Worm (Caenorhabditis elegans): ENCODE results near the gene unc-22.

Gene unc-22

ce11 chrIV:12051049-12051792, 40.4 kb upstream of the unc-22 start, which contains the start of the genes bre-5 and spt-5:
TSS of gene bre-5 (minus strand) at chrIV:12051215.
TSS of gene spt-5 (plus strand) at chrIV:12051491.
- TF ChIP-seq nhr-11 (tag; optimal IDR thresholded peaks at IDR 0.05) (no peak), mep-1 (tag; optimal IDR thresholded peaks at IDR 0.05) (no peak), dpl-1 (GFP tag; optimal IDR thresholded peaks at IDR 0.05) (peak; percentile 5 to 40 (median 35)), unc-86 (tag; optimal IDR thresholded peaks at IDR 0.05) (no peak), mdl-1 (tag; optimal IDR thresholded peaks at IDR 0.05) (no peak), vab-15 (tag; optimal IDR thresholded peaks at IDR 0.05) (no peak), aha-1 (tag; optimal IDR thresholded peaks at IDR 0.05) (no peak), lsy-2 (tag; optimal IDR thresholded peaks at IDR 0.05) (peak; percentile 49 to 62), unc-130 (tag; optimal IDR thresholded peaks at IDR 0.05) (peak; percentile 61), hlh-4 (tag; optimal IDR thresholded peaks at IDR 0.05) (no peak), efl-1 (optimal IDR thresholded peaks at IDR 0.05) (peak; percentile 24 to 47), efl-1 (GFP tag; optimal IDR thresholded peaks at IDR 0.05 in 1 of 2) (peak; percentile 50 to 72), sox-4 (tag; optimal IDR thresholded peaks at IDR 0.05) (no peak), nhr-47 (tag; optimal IDR thresholded peaks at IDR 0.05) (peak; percentile 52), ceh-82 (tag; optimal IDR thresholded peaks at IDR 0.05) (peak in 1 of 3 experiments; percentile 1), zag-1 (tag; optimal IDR thresholded peaks at IDR 0.05) (no peak), rnt-1 (tag; optimal IDR thresholded peaks at IDR 0.05) (peak; percentile 5), ceh-90 (tag; optimal IDR thresholded peaks at IDR 0.05) (no peak), nhr-85 (tag) (peak; percentile 45), swsn-7 (tag; optimal IDR thresholded peaks at IDR 0.05) (peak; percentile 25), alr-1 (tag; optimal IDR thresholded peaks at IDR 0.05; ENCODE audit: borderline replicate concordance) (no peak), nhr-20 (tag; optimal IDR thresholded peaks at IDR 0.05) (peak; percentile 34), nhr-71 (tag; optimal IDR thresholded peaks at IDR 0.05) (peak; percentile 48), egl-27 (tag; optimal IDR thresholded peaks at IDR 0.05) (no peak), elt-2 (tag; optimal IDR thresholded peaks at IDR 0.05) (no peak), snu-23 (GFP tag; optimal IDR thresholded peaks at IDR 0.05) (peak; percentile 41), nhr-19 (GFP tag; conservative IDR thresholded peaks at IDR 0.05) (0 out of 2 replicates have a peak, but pooled peaks have one; percentile 12), lin-14 (GFP tag; optimal IDR thresholded peaks at IDR 0.05) (no peak), ces-1 (GFP tag; optimal IDR thresholded peaks at IDR 0.05) (no peak), F16B12.6 (tag; optimal IDR thresholded peaks at IDR 0.05) (peak; percentile 85), irx-1 (tag; optimal IDR thresholded peaks at IDR 0.05) (no peak), lin-35 (GFP tag; optimal IDR thresholded peaks at IDR 0.05) (peak; percentile 29 to 38), nhr-90 (tag; optimal IDR thresholded peaks at IDR 0.05; ENCODE audit: poor library complexity) (no peak), xbp-1 (tag; optimal IDR thresholded peaks at IDR 0.05) (peak; percentile 16), mef-2 (tag; optimal IDR thresholded peaks at IDR 0.05) (no peak), ceh-63 (GFP tag; optimal IDR thresholded peaks at IDR 0.05) (no peak), isw-1 (GFP tag; IDR thresholded peaks at IDR 0.05) (no peak), hpl-2 (GFP tag; optimal IDR thresholded peaks at IDR 0.05) (no peak)

ce11 chrIV:12047552-12048347, 36.9 kb upstream of the unc-22 start, which contains the start of gene T12G3.4:
TSS of gene T12G3.4 (plus strand) at chrIV:12048256.
- TF ChIP-seq skn-1 (tag; optimal IDR thresholded peaks at IDR 0.05), result no peak
- no peak for TF ChIP-seq nhr-84 (tag; optimal IDR thresholded peaks at IDR 0.05)
- TF ChIP-seq fkh-10 (GFP tag; optimal IDR thresholded peaks at IDR 0.05), result no peak
- TF ChIP-seq lin-35 (GFP tag; optimal IDR thresholded peaks at IDR 0.05), result no peak
- TF ChIP-seq ceh-8 (GFP tag; optimal IDR thresholded peaks at IDR 0.05), result no peak
- no peak for TF ChIP-seq mdl-1 (tag; optimal IDR thresholded peaks at IDR 0.05)
- no peak for TF ChIP-seq nhr-85 (tag)
- TF ChIP-seq pax-3 (tag; optimal IDR thresholded peaks at IDR 0.05), result no peak
- TF ChIP-seq nhr-28 (tag; optimal IDR thresholded peaks at IDR 0.05), result no peak
- TF ChIP-seq swsn-7 (tag; optimal IDR thresholded peaks at IDR 0.05), result no peak
- TF ChIP-seq ztf-4 (tag; optimal IDR thresholded peaks at IDR 0.05), result no peak
- TF ChIP-seq nhr-12 (tag; optimal IDR thresholded peaks at IDR 0.05), result no peak
- TF ChIP-seq unc-130 (tag; optimal IDR thresholded peaks at IDR 0.05), result no peak
- no peak for TF ChIP-seq vab-15 (tag; optimal IDR thresholded peaks at IDR 0.05)
- no peak for TF ChIP-seq Y116A8C.19 (tag; optimal IDR thresholded peaks at IDR 0.05; ENCODE audit: borderline replicate concordance)
- TF ChIP-seq ceh-88 (GFP tag; IDR thresholded peaks at IDR 0.05), result no peak
